Fruit fly (Drosophila melanogaster): Measurements from ENCODE around the gene CG14262.

CG14262 gene

dm6 chr3R:27282286-27282685 is 17.1 kb upstream of the CG14262 start, which contains the start of gene mrt (continued):
- TF ChIP-seq slp2 (GFP tag; optimal IDR thresholded peaks at IDR 0.05) = peak; percentile 19
- TF ChIP-seq bigmax (GFP tag; optimal IDR thresholded peaks at IDR 0.05) = no peak
- no peak for TF ChIP-seq sim (GFP tag; IDR thresholded peaks at IDR 0.05)
- TF ChIP-seq CG11085 (GFP tag; IDR thresholded peaks at IDR 0.05) = no peak
- no peak for TF ChIP-seq Sox100B (GFP tag; optimal IDR thresholded peaks at IDR 0.05)
- TF ChIP-seq CkIIα-i1 (GFP tag; IDR thresholded peaks at IDR 0.05) = no peak
- no peak for TF ChIP-seq CG6765 (GFP tag; optimal IDR thresholded peaks at IDR 0.05)
- TF ChIP-seq inv (GFP tag; IDR thresholded peaks at IDR 0.05; ENCODE audit: partially characterized antibody) = no peak
- TF ChIP-seq maf-S (GFP tag; optimal IDR thresholded peaks at IDR 0.05) = peak; percentile 58
- TF ChIP-seq CG12391 (tag; optimal IDR thresholded peaks at IDR 0.05) = peak; percentile 64
- no peak for TF ChIP-seq CG10147 (GFP tag; optimal IDR thresholded peaks at IDR 0.05)
- peak; percentile 66 for TF ChIP-seq Dek (tag; optimal IDR thresholded peaks at IDR 0.05)
- no peak for TF ChIP-seq eyg (GFP tag; optimal IDR thresholded peaks at IDR 0.05)
- peak; percentile 39 for TF ChIP-seq tin (GFP tag; optimal IDR thresholded peaks at IDR 0.05)
- TF ChIP-seq CG14050 (GFP tag; IDR thresholded peaks at IDR 0.05) = peak; percentile 17; the same call in 2 of the 3 replicates
- TF ChIP-seq CG7987 (GFP tag; optimal IDR thresholded peaks at IDR 0.05) = peak; percentile 73
- peak; percentile 53 for TF ChIP-seq CG2712 (tag; optimal IDR thresholded peaks at IDR 0.05)
- no peak for TF ChIP-seq Lhr (GFP tag; optimal IDR thresholded peaks at IDR 0.05)
- TF ChIP-seq CG31388 (GFP tag; optimal IDR thresholded peaks at IDR 0.05) = no peak
- peak; percentile 77 for TF ChIP-seq slbo (GFP tag; IDR thresholded peaks at IDR 0.05)
- TF ChIP-seq exex (tag; optimal IDR thresholded peaks at IDR 0.05) = no peak
- TF ChIP-seq CG15011 (GFP tag; optimal IDR thresholded peaks at IDR 0.05) = peak; percentile 49
- TF ChIP-seq CG12219 (GFP tag; optimal IDR thresholded peaks at IDR 0.05) = no peak
- peak; percentile 14 for TF ChIP-seq Sry-δ (GFP tag; optimal IDR thresholded peaks at IDR 0.05)
- 0 out of 2 replicates have a peak, but pooled peaks have one; percentile 9 for TF ChIP-seq CG43689 (GFP tag; IDR thresholded peaks at IDR 0.05)
- no peak for TF ChIP-seq vnd (GFP tag; IDR thresholded peaks at IDR 0.05; ENCODE audit: partially characterized antibody)
- peak; percentile 45 for TF ChIP-seq Ssrp (tag; optimal IDR thresholded peaks at IDR 0.05)
- no peak; the same call in 1 of the 2 replicates for TF ChIP-seq E2f1 (GFP tag; IDR thresholded peaks at IDR 0.05)
- TF ChIP-seq CG17568 (GFP tag; optimal IDR thresholded peaks at IDR 0.05) = no peak
- no peak for TF ChIP-seq CG42726 (GFP tag; IDR thresholded peaks at IDR 0.05; ENCODE audit: partially characterized antibody)
- TF ChIP-seq pan (optimal IDR thresholded peaks at IDR 0.05) = no peak
- peak in 1 of 2 experiments; percentile 28 for TF ChIP-seq pan (GFP tag; optimal IDR thresholded peaks at IDR 0.05 in 1 of 2, IDR thresholded peaks at IDR 0.05 in 1 of 2)
- no peak for TF ChIP-seq pzg (GFP tag; optimal IDR thresholded peaks at IDR 0.05)
- no peak for TF ChIP-seq CG2202 (tag; optimal IDR thresholded peaks at IDR 0.05)
- TF ChIP-seq pros (GFP tag; optimal IDR thresholded peaks at IDR 0.05) = no peak
- TF ChIP-seq Dip2 (GFP tag; IDR thresholded peaks at IDR 0.05) = no peak
- TF ChIP-seq CG14014 (GFP tag; IDR thresholded peaks at IDR 0.05) = peak; percentile 50; the same call in 1 of the 2 replicates
- TF ChIP-seq CG32772 (GFP tag; IDR thresholded peaks at IDR 0.05) = peak; percentile 34; the same call in 1 of the 2 replicates
- TF ChIP-seq lbe (GFP tag; optimal IDR thresholded peaks at IDR 0.05) = no peak
- peak; percentile 85 for TF ChIP-seq CG2120 (GFP tag; optimal IDR thresholded peaks at IDR 0.05)
- TF ChIP-seq CG11560 (tag; IDR thresholded peaks at IDR 0.05) = peak; percentile 50; the same call in 1 of the 3 replicates
- TF ChIP-seq kni (GFP tag; optimal IDR thresholded peaks at IDR 0.05) = no peak
- TF ChIP-seq Bdp1 (GFP tag; optimal IDR thresholded peaks at IDR 0.05) = peak; percentile 19
- no peak for TF ChIP-seq CG12299 (tag; optimal IDR thresholded peaks at IDR 0.05)
- TF ChIP-seq CG6683 (GFP tag; optimal IDR thresholded peaks at IDR 0.05) = no peak
- no peak for TF ChIP-seq Oaz (GFP tag; IDR thresholded peaks at IDR 0.05)
- TF ChIP-seq CG4707 (GFP tag; optimal IDR thresholded peaks at IDR 0.05) = no peak
- TF ChIP-seq Antp (GFP tag; optimal IDR thresholded peaks at IDR 0.05) = peak; percentile 69
- peak; percentile 47 for TF ChIP-seq Chrac-16 (GFP tag; optimal IDR thresholded peaks at IDR 0.05)
- peak; percentile 48 for TF ChIP-seq Myb (GFP tag; optimal IDR thresholded peaks at IDR 0.05)
- TF ChIP-seq jigr1 (GFP tag; IDR thresholded peaks at IDR 0.05) = no peak
